Worm (Caenorhabditis elegans) whole organism, young adult: Measurements from ENCODE around the gene F55A11.6.

Experiments used
- B0336.3 ChIP-seq: fragments of 200-800 bp; sonication (Bioruptor generic); IDR thresholded peaks from 2 replicates; pipeline ENCODE4 v1.3.6; 2022; ENCODE audit warnings: missing genetic modification characterization, missing compliant biosample characterization
- F33H1.4 ChIP-seq: fragments of 200-800 bp; sonication (Bioruptor generic); IDR thresholded peaks from 2 replicates; pipeline ENCODE4 v1.3.6; 2022; ENCODE audit warnings: missing genetic modification reagents, missing genetic modification characterization, missing compliant biosample characterization
- F39B2.1 ChIP-seq: fragments of 200-800 bp; sonication (Bioruptor generic); IDR thresholded peaks from 2 replicates; pipeline ENCODE4 v1.3.6; 2022; ENCODE audit warnings: missing genetic modification reagents, missing genetic modification characterization, missing compliant biosample characterization
- F52B5.7 ChIP-seq: sonication (generic microtip); optimal IDR thresholded peaks from 2 replicates; lab custom pipeline; 2016; ENCODE audit warnings: mild to moderate bottlenecking, missing genetic modification characterization, missing compliant biosample characterization
- Y53G8AR.9 ChIP-seq: fragments of 200-800 bp; sonication (Bioruptor generic); conservative IDR thresholded peaks from 2 replicates; pipeline ENCODE4 v1.3.6; 2022; ENCODE audit warnings: missing genetic modification reagents, missing genetic modification characterization, missing compliant biosample characterization
- Y67H2A.10 ChIP-seq: fragments of 200-800 bp; sonication (Bioruptor generic); conservative IDR thresholded peaks from 2 replicates; pipeline ENCODE4 v1.3.6; 2022; ENCODE audit warnings: missing genetic modification reagents, missing genetic modification characterization, missing compliant biosample characterization
- aptf-2 ChIP-seq: fragments of 200-800 bp; sonication (Bioruptor generic); conservative IDR thresholded peaks from 2 replicates; pipeline ENCODE4 v1.3.6; 2022; ENCODE audit warnings: missing genetic modification reagents, missing genetic modification characterization, missing compliant biosample characterization
- aptf-3 ChIP-seq: fragments of 200-800 bp; sonication (Bioruptor generic); IDR thresholded peaks from 2 replicates; pipeline ENCODE4 v1.3.6; 2022; ENCODE audit warnings: missing genetic modification characterization, missing compliant biosample characterization
- cebp-1 ChIP-seq, 2 experiments: fragments of 200-800 bp in 1 of 2; sonication (Bioruptor generic) in 1 of 2; sonication (generic microtip) in 1 of 2; IDR thresholded peaks in 1 of 2; optimal IDR thresholded peaks in 1 of 2; 2 replicates each; pipeline versions ENCODE4 v1.3.6 to Lab custom; 2017 to 2022; ENCODE audit warnings: missing compliant biosample characterization in 2 of 2, missing genetic modification characterization in 2 of 2, mild to moderate bottlenecking in 1 of 2, missing genetic modification reagents in 1 of 2, moderate library complexity in 1 of 2
- ceh-100 ChIP-seq: fragments of 200-800 bp; sonication (Bioruptor generic); IDR thresholded peaks from 2 replicates; pipeline ENCODE4 v1.3.6; 2022; ENCODE audit warnings: missing genetic modification reagents, missing genetic modification characterization, missing compliant biosample characterization
- dox-1 ChIP-seq: fragments of 200-800 bp; sonication (Bioruptor generic); IDR thresholded peaks from 2 replicates; pipeline ENCODE4 v1.3.6; 2022; ENCODE audit warnings: missing genetic modification reagents, missing genetic modification characterization, missing compliant biosample characterization
- efl-1 ChIP-seq: fragments of 150-350 bp; optimal IDR thresholded peaks from 2 replicates; lab custom pipeline; 2014; ENCODE audit warnings: missing biosample characterization, missing genetic modification reagents, missing genetic modification characterization
- egl-44 ChIP-seq: fragments of 200-800 bp; sonication (Bioruptor generic); IDR thresholded peaks from 2 replicates; pipeline ENCODE4 v1.3.6; 2022; ENCODE audit warnings: missing genetic modification reagents, missing genetic modification characterization, missing compliant biosample characterization
- ets-4 ChIP-seq: fragments of 200-800 bp; sonication (Bioruptor generic); optimal IDR thresholded peaks from 2 replicates; lab custom pipeline; 2018; ENCODE audit warnings: mild to moderate bottlenecking, missing genetic modification characterization, missing compliant biosample characterization
- fkh-3 ChIP-seq: sonication (generic microtip); optimal IDR thresholded peaks from 2 replicates; lab custom pipeline; 2016; ENCODE audit warnings: mild to moderate bottlenecking, missing genetic modification characterization, missing compliant biosample characterization
- him-1 ChIP-seq: sonication (generic microtip); optimal IDR thresholded peaks from 2 replicates; lab custom pipeline; 2016; ENCODE audit warnings: missing genotype, missing genetic modification reagents, missing genetic modification characterization, missing compliant biosample characterization
- hmg-1.2 ChIP-seq: fragments of 200-800 bp; sonication (Bioruptor generic); IDR thresholded peaks from 2 replicates; pipeline ENCODE4 v1.3.6; 2022; ENCODE audit warnings: missing genetic modification reagents, missing genetic modification characterization, missing compliant biosample characterization
- hmg-20 ChIP-seq: fragments of 200-800 bp; sonication (Bioruptor generic); IDR thresholded peaks from 2 replicates; pipeline ENCODE4 v1.3.6; 2022; ENCODE audit warnings: missing genetic modification reagents, missing genetic modification characterization, missing compliant biosample characterization
- hrde-1 ChIP-seq: sonication (generic microtip); optimal IDR thresholded peaks from 2 replicates; lab custom pipeline; 2016; ENCODE audit warnings: missing genetic modification characterization, mild to moderate bottlenecking, missing compliant biosample characterization, moderate library complexity, missing genotype, missing genetic modification reagents, borderline replicate concordance
- let-607 ChIP-seq, 2 experiments: fragments of 200-800 bp in 1 of 2; sonication (Bioruptor generic) in 1 of 2; sonication (generic microtip) in 1 of 2; optimal IDR thresholded peaks; 2 replicates each; lab custom pipeline; 2016 to 2018; ENCODE audit warnings: mild to moderate bottlenecking in 2 of 2, missing compliant biosample characterization in 2 of 2, missing genetic modification characterization in 2 of 2, moderate library complexity in 2 of 2, missing genotype in 1 of 2
- lin-54 ChIP-seq: fragments of 200-800 bp; sonication (Bioruptor generic); optimal IDR thresholded peaks from 2 replicates; lab custom pipeline; 2018; ENCODE audit warnings: mild to moderate bottlenecking, missing genetic modification characterization, missing compliant biosample characterization
- madf-10 ChIP-seq: sonication (generic microtip); optimal IDR thresholded peaks from 2 replicates; lab custom pipeline; 2016; ENCODE audit warnings: mild to moderate bottlenecking, missing genetic modification characterization, missing compliant biosample characterization
- madf-6 ChIP-seq: fragments of 200-800 bp; sonication (Bioruptor generic); IDR thresholded peaks from 2 replicates; pipeline ENCODE4 v1.3.6; 2022; ENCODE audit warnings: missing genetic modification reagents, missing genetic modification characterization, missing compliant biosample characterization
- madf-8 ChIP-seq: fragments of 200-800 bp; sonication (Bioruptor generic); conservative IDR thresholded peaks from 2 replicates; pipeline ENCODE4 v1.3.6; 2022; ENCODE audit warnings: missing genetic modification reagents, missing genetic modification characterization, missing compliant biosample characterization
- mcd-1 ChIP-seq: fragments of 200-800 bp; sonication (Bioruptor generic); IDR thresholded peaks from 2 replicates; pipeline ENCODE4 v1.3.6; 2022; ENCODE audit warnings: missing genetic modification reagents, missing genetic modification characterization, missing compliant biosample characterization
- nfya-2 ChIP-seq: fragments of 200-800 bp; sonication (Bioruptor generic); IDR thresholded peaks from 2 replicates; pipeline ENCODE4 v1.3.6; 2022; ENCODE audit warnings: missing genetic modification reagents, missing genetic modification characterization, missing compliant biosample characterization
- nhr-120 ChIP-seq: fragments of 200-800 bp; sonication (Bioruptor generic); IDR thresholded peaks from 2 replicates; pipeline ENCODE4 v1.3.6; 2022; ENCODE audit warnings: missing genetic modification characterization, missing compliant biosample characterization
- nhr-179 ChIP-seq: sonication (generic microtip); optimal IDR thresholded peaks from 2 replicates; lab custom pipeline; 2016; ENCODE audit warnings: mild to moderate bottlenecking, missing genetic modification characterization, missing compliant biosample characterization
- nhr-27 ChIP-seq: fragments of 200-800 bp; sonication (Bioruptor generic); optimal IDR thresholded peaks from 2 replicates; lab custom pipeline; 2018; ENCODE audit warnings: mild to moderate bottlenecking, missing genetic modification characterization, moderate library complexity, missing compliant biosample characterization
- nhr-80 ChIP-seq: sonication (generic microtip); optimal IDR thresholded peaks from 2 replicates; lab custom pipeline; 2016; ENCODE audit warnings: missing genetic modification characterization, missing compliant biosample characterization
- pbrm-1 ChIP-seq: fragments of 200-800 bp; sonication (Bioruptor generic); IDR thresholded peaks from 2 replicates; pipeline ENCODE4 v1.3.6; 2022; ENCODE audit warnings: missing genetic modification reagents, missing genetic modification characterization, missing compliant biosample characterization
- repo-1 ChIP-seq: sonication (generic microtip); optimal IDR thresholded peaks from 2 replicates; lab custom pipeline; 2017; ENCODE audit warnings: mild to moderate bottlenecking, missing genetic modification characterization, missing compliant biosample characterization
- sdz-38 ChIP-seq: sonication (generic microtip); optimal IDR thresholded peaks from 2 replicates; lab custom pipeline; 2016; ENCODE audit warnings: missing genotype, missing genetic modification characterization, missing compliant biosample characterization
- snpc-1.1 ChIP-seq: sonication (generic microtip); optimal IDR thresholded peaks from 2 replicates; lab custom pipeline; 2017; ENCODE audit warnings: missing genetic modification characterization, mild to moderate bottlenecking, missing compliant biosample characterization, antibody characterized with exemption, moderate library complexity, missing genotype, missing genetic modification reagents; ENCODE audit not compliant: insufficient read depth
- snpc-1.3 ChIP-seq: sonication (generic microtip); optimal IDR thresholded peaks from 2 replicates; lab custom pipeline; 2017; ENCODE audit warnings: missing genetic modification characterization, mild to moderate bottlenecking, missing compliant biosample characterization, antibody characterized with exemption, moderate library complexity, missing genotype, missing genetic modification reagents; ENCODE audit not compliant: insufficient read depth
- snpc-3.4 ChIP-seq: sonication (generic microtip); optimal IDR thresholded peaks from 2 replicates; lab custom pipeline; 2017; ENCODE audit warnings: missing genetic modification characterization, mild to moderate bottlenecking, missing compliant biosample characterization, antibody characterized with exemption, moderate library complexity, missing genotype, missing genetic modification reagents
- sptf-2 ChIP-seq: fragments of 200-800 bp; sonication (Bioruptor generic); optimal IDR thresholded peaks from 2 replicates; lab custom pipeline; 2018; ENCODE audit warnings: mild to moderate bottlenecking, missing genetic modification characterization, missing compliant biosample characterization
- tbp1 ChIP-seq: fragments of 200-800 bp; sonication (Bioruptor generic); optimal IDR thresholded peaks from 2 replicates; lab custom pipeline; 2018; ENCODE audit warnings: mild to moderate bottlenecking, missing genetic modification characterization, missing compliant biosample characterization
- unc-62 ChIP-seq: fragments of 150-350 bp; optimal IDR thresholded peaks from 2 replicates; lab custom pipeline; 2014; ENCODE audit warnings: missing biosample characterization, missing genetic modification reagents, missing genetic modification characterization
- xnd-1 ChIP-seq: sonication (generic microtip); optimal IDR thresholded peaks from 2 replicates; lab custom pipeline; 2016; ENCODE audit warnings: missing genotype, missing genetic modification reagents, missing genetic modification characterization, missing compliant biosample characterization

Gene F55A11.6

DNA sequence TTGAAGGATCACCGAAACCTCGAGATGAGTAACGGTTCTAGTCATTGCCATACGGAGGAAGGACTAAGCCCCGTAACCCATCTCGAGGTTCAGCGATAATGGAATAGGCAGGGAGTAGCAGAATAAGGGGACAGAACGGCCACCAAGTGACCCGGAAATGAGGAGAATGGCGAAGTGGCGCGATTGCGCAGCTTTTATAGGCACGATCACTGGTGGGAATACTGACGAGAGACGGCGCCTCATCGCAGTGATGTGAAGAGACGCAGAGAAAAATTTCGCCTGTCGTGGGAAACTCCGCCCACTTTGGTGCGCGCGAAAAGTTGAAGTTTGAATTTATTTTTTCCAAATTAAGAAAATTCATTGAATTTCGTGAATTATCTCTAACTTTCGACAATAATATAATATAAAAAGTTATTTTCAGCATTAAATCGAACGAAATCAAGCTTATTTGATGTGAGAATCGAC lies 6.6 kb upstream of the F55A11.6 start, which contains the start of gene F55A11.4 (continued):
- TF ChIP-seq sdz-38 (no peak), F52B5.7 (tag; lab: Kevin White, UChicago) (peak; percentile 49), sptf-2 (GFP tag; lab: Kevin White, UChicago) (no peak), madf-6 (GFP tag; lab: Robert Waterston, UW) (peak; percentile 81), ceh-100 (GFP tag; lab: Robert Waterston, UW) (no peak), pbrm-1 (GFP tag; lab: Robert Waterston, UW) (peak; percentile 38; the same call in 1 of the 2 replicates), hrde-1 (tag; lab: Kevin White, UChicago) (peak; percentile 16), hmg-1.2 (peak; percentile 99), xnd-1 (tag; lab: Kevin White, UChicago) (peak; percentile 38), F39B2.1 (GFP tag; lab: Robert Waterston, UW) (no peak), aptf-2 (peak; percentile 75), unc-62 (GFP tag; lab: Kevin White, UChicago) (no peak), nhr-27 (no peak), efl-1 (GFP tag; lab: Kevin White, UChicago) (peak; percentile 73), cebp-1 (GFP tag; IDR thresholded peaks at IDR 0.05; lab: Robert Waterston, UW) (no peak), cebp-1 (tag; optimal IDR thresholded peaks at IDR 0.05; lab: Kevin White, UChicago) (peak; percentile 11), ets-4 (GFP tag; lab: Kevin White, UChicago) (no peak), mcd-1 (GFP tag; lab: Robert Waterston, UW) (peak; percentile 57), aptf-3 (peak; percentile 52; the same call in 1 of the 2 replicates), him-1 (tag; lab: Kevin White, UChicago) (peak; percentile 27), dox-1 (GFP tag; lab: Robert Waterston, UW) (peak; percentile 59), snpc-1.3 (peak; percentile 39), snpc-1.1 (peak; percentile 4), repo-1 (tag; lab: Kevin White, UChicago) (peak; percentile 24), madf-8 (GFP tag; lab: Robert Waterston, UW) (peak; percentile 52), tbp1 (GFP tag; lab: Kevin White, UChicago) (peak; percentile 43), fkh-3 (no peak), snpc-3.4 (tag; lab: Kevin White, UChicago) (peak; percentile 44), lin-54 (GFP tag; lab: Kevin White, UChicago) (peak; percentile 70), nfya-2 (no peak), egl-44 (no peak), F33H1.4 (GFP tag; lab: Robert Waterston, UW) (peak; percentile 26), hmg-20 (GFP tag; lab: Robert Waterston, UW) (no peak), nhr-120 (no peak), B0336.3 (GFP tag; lab: Robert Waterston, UW) (peak; percentile 46)

ce11 chrV:11773420-11773819 lies 3.2 kb upstream of the F55A11.6 start, which contains the start of gene bus-18:
Gene bus-18, plus strand, starts transcription at chrV:11773720.
- no peak for TF ChIP-seq madf-6 (GFP tag; lab: Robert Waterston, UW)
- no peak for TF ChIP-seq sptf-2 (GFP tag; lab: Kevin White, UChicago)
- no peak for TF ChIP-seq Y53G8AR.9
- no peak for TF ChIP-seq sdz-38
- TF ChIP-seq nhr-179 (tag; lab: Kevin White, UChicago) = no peak
- TF ChIP-seq madf-10 = no peak
- TF ChIP-seq Y67H2A.10 (GFP tag; lab: Robert Waterston, UW) = no peak
- TF ChIP-seq let-607 (tag; optimal IDR thresholded peaks at IDR 0.05; lab: Kevin White, UChicago) = no peak
- no peak for TF ChIP-seq nhr-80 (tag; lab: Kevin White, UChicago)
